Worm (Caenorhabditis elegans): ENCODE data around the gene F45F2.11.

ce11 chrV:8552460-8552859 is 31.8 kb upstream of the F45F2.11 start, which contains the start of gene acr-15:
- TF ChIP-seq hrde-1 (tag; optimal IDR thresholded peaks at IDR 0.05; ENCODE audit: borderline replicate concordance) (no peak), K11D2.4 (GFP tag; IDR thresholded peaks at IDR 0.05) (no peak), pha-4 (tag; optimal IDR thresholded peaks at IDR 0.05) (no peak), snpc-1.1 (tag; optimal IDR thresholded peaks at IDR 0.05; ENCODE audit: insufficient read depth) (no peak), dox-1 (GFP tag; IDR thresholded peaks at IDR 0.05) (no peak), unc-62 (GFP tag; optimal IDR thresholded peaks at IDR 0.05) (no peak), K12H6.12 (tag; optimal IDR thresholded peaks at IDR 0.05) (no peak), F49E8.2 (tag; optimal IDR thresholded peaks at IDR 0.05; ENCODE audit: insufficient read depth) (no peak), B0261.1 (tag; optimal IDR thresholded peaks at IDR 0.05) (no peak), sea-2 (GFP tag; IDR thresholded peaks at IDR 0.05) (no peak), lin-54 (GFP tag; optimal IDR thresholded peaks at IDR 0.05) (no peak), tbx-9 (tag; optimal IDR thresholded peaks at IDR 0.05; ENCODE audit: borderline replicate concordance) (no peak), B0019.2 (GFP tag; conservative IDR thresholded peaks at IDR 0.05) (no peak), ama-1 (optimal IDR thresholded peaks at IDR 0.05) (no peak), ama-1 (GFP tag; optimal IDR thresholded peaks at IDR 0.05) (no peak)

Measured in whole organism, young adult.